Worm (Caenorhabditis elegans) whole organism, L4/young adult: ENCODE data around the gene srp-6.

Experiments used
- W03F9.2 ChIP-seq: fragments of 150-350 bp; optimal IDR thresholded peaks from 2 replicates; lab custom pipeline; 2014; ENCODE audit warnings: missing biosample characterization, missing genetic modification characterization
- dao-5 ChIP-seq: sonication (generic microtip); optimal IDR thresholded peaks from 2 replicates; lab custom pipeline; 2016; ENCODE audit warnings: missing genotype, missing genetic modification characterization, moderate library complexity, missing compliant biosample characterization
- him-1 ChIP-seq: sonication (generic microtip); optimal IDR thresholded peaks from 2 replicates; lab custom pipeline; 2016; ENCODE audit warnings: missing genotype, missing genetic modification reagents, missing genetic modification characterization, missing compliant biosample characterization

srp-6 gene

ce11 chrV:7386052-7386573 is at the start of gene srp-6:
TSS of gene srp-6 (minus strand) at chrV:7386102.
- TF ChIP-seq W03F9.2 (tag; lab: Kevin White, UChicago) (no peak), dao-5 (no peak), him-1 (tag; lab: Kevin White, UChicago) (no peak)

ce11 chrV:7434805-7435363 is 49.0 kb upstream of the srp-6 start:
- no peak for TF ChIP-seq dao-5
- peak; percentile 0 for TF ChIP-seq W03F9.2 (tag; lab: Kevin White, UChicago)
- no peak for TF ChIP-seq him-1 (tag; lab: Kevin White, UChicago)

- TF ChIP-seq dao-5 = no peak
- no peak for TF ChIP-seq him-1 (tag; lab: Kevin White, UChicago)
- no peak for TF ChIP-seq W03F9.2 (tag; lab: Kevin White, UChicago)
These were observed 46.7 kb upstream of the srp-6 start for ce11 chrV:7432441-7433146.

- TF ChIP-seq him-1 (tag; lab: Kevin White, UChicago) (no peak), W03F9.2 (tag; lab: Kevin White, UChicago) (no peak), dao-5 (no peak)
These were observed 45.1 kb upstream of the srp-6 start, which contains the start of gene srw-71 for ce11 chrV:7431016-7431415. TSS of gene srw-71 (minus strand) at chrV:7431116.

- TF ChIP-seq dao-5 (no peak), W03F9.2 (tag; lab: Kevin White, UChicago) (no peak), him-1 (tag; lab: Kevin White, UChicago) (no peak)
These were observed 43.0 kb upstream of the srp-6 start, which contains the start of gene srw-69 for ce11 chrV:7428880-7429279. TSS of gene srw-69 (minus strand) at chrV:7428980.

ce11 chrV:7426594-7426993 is 40.7 kb upstream of the srp-6 start, which contains the start of gene srw-68:
TSS of gene srw-68 (minus strand) at chrV:7426694.
- TF ChIP-seq W03F9.2 (tag; lab: Kevin White, UChicago) = no peak
- TF ChIP-seq dao-5 = no peak
- no peak for TF ChIP-seq him-1 (tag; lab: Kevin White, UChicago)

- TF ChIP-seq him-1 (tag; lab: Kevin White, UChicago) (no peak), dao-5 (no peak), W03F9.2 (tag; lab: Kevin White, UChicago) (no peak)
These were observed 38.4 kb upstream of the srp-6 start, which contains the start of gene F18E3.10 for ce11 chrV:7424336-7424735. TSS of gene F18E3.10 (minus strand) at chrV:7424436.

ce11 chrV:7420162-7420561 is 34.3 kb upstream of the srp-6 start, which contains the start of gene srxa-4:
TSS of gene srxa-4 (plus strand) at chrV:7420462.
- TF ChIP-seq W03F9.2 (tag; lab: Kevin White, UChicago) (no peak), dao-5 (no peak), him-1 (tag; lab: Kevin White, UChicago) (no peak)

- TF ChIP-seq him-1 (tag; lab: Kevin White, UChicago) (no peak), W03F9.2 (tag; lab: Kevin White, UChicago) (no peak), dao-5 (no peak)
These were observed 31.3 kb upstream of the srp-6 start, which contains the start of gene srw-67 for ce11 chrV:7417018-7417716. TSS of gene srw-67 (plus strand) at chrV:7417660.

- no peak for TF ChIP-seq W03F9.2 (tag; lab: Kevin White, UChicago)
These were observed 30.7 kb upstream of the srp-6 start for ce11 chrV:7416569-7416968.

- no peak for TF ChIP-seq him-1 (tag; lab: Kevin White, UChicago)
- no peak for TF ChIP-seq W03F9.2 (tag; lab: Kevin White, UChicago)
These were observed 30.0 kb upstream of the srp-6 start, which contains the start of gene F18E3.13 for ce11 chrV:7415780-7416428. TSS of gene F18E3.13 (plus strand) at chrV:7416164.

ce11 chrV:7414909-7415308 is 29.0 kb upstream of the srp-6 start, which contains the start of gene F18E3.12:
TSS of gene F18E3.12 (plus strand) at chrV:7414985.
- no peak for TF ChIP-seq him-1 (tag; lab: Kevin White, UChicago)
- no peak for TF ChIP-seq dao-5
- no peak for TF ChIP-seq W03F9.2 (tag; lab: Kevin White, UChicago)
